Fruit fly (Drosophila melanogaster) whole organism, pupa: Measurements from ENCODE around the gene CG12951.

Source experiments
- CG10348 ChIP-seq: fragments of 200-800 bp; sonication (Bioruptor generic); IDR thresholded peaks from 2 replicates; pipeline ENCODE4 v1.3.6; 2022; ENCODE audit warnings: missing biosample characterization, missing genetic modification characterization
- CG34367 ChIP-seq: fragments of 200-800 bp; sonication (Bioruptor generic); optimal IDR thresholded peaks from 2 replicates; lab custom pipeline; 2018; ENCODE audit warnings: missing biosample characterization, mild to moderate bottlenecking, missing genetic modification characterization
- CG9948 ChIP-seq: fragments of 200-800 bp; sonication (Bioruptor generic); optimal IDR thresholded peaks from 2 replicates; lab custom pipeline; 2018; ENCODE audit warnings: missing biosample characterization, mild to moderate bottlenecking, missing genetic modification characterization, moderate library complexity
- D1 ChIP-seq: fragments of 200-800 bp; sonication (Bioruptor generic); optimal IDR thresholded peaks from 2 replicates; lab custom pipeline; 2018; ENCODE audit warnings: missing biosample characterization, mild to moderate bottlenecking, missing genetic modification characterization, moderate library complexity
- Ets98B ChIP-seq: fragments of 200-800 bp; sonication (Bioruptor generic); IDR thresholded peaks from 2 replicates; pipeline ENCODE4 v1.3.6; 2022; ENCODE audit warnings: missing biosample characterization, missing genetic modification characterization
- Pif1B ChIP-seq: fragments of 200-800 bp; sonication (Bioruptor generic); optimal IDR thresholded peaks from 3 replicates; lab custom pipeline; 2016; ENCODE audit warnings: missing biosample characterization, missing genetic modification characterization
- gl ChIP-seq: fragments of 200-800 bp; sonication (Bioruptor generic); optimal IDR thresholded peaks from 2 replicates; lab custom pipeline; 2018; ENCODE audit warnings: missing biosample characterization, mild to moderate bottlenecking, missing genetic modification characterization

DNA sequence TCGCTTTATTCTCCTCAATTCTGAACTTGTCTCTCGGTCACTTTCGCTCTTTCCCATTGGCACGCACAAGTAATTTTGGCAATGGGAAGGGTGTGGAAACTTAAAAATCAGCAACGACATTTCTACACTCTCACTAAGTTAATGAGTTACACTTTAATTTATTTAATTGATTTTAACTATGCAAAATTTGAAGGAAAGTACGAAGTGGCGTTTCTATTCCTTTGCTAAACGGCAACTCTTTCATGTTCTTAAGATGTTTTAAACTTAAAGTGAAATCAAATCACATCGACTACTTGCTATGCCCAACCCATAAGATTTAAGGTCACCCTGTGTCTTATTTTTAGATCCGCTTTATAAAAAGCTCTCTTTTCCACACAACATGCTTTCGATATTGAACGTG lies 40.3 kb upstream of the CG12951 start:
- TF ChIP-seq D1 = no peak
- no peak for TF ChIP-seq Pif1B (GFP tag; lab: Kevin White, UChicago)
- peak; percentile 63; the same call in 1 of the 2 replicates for TF ChIP-seq Ets98B (GFP tag; lab: Robert Waterston, UW)
- no peak for TF ChIP-seq CG34367 (tag; lab: Kevin White, UChicago)
- no peak for TF ChIP-seq gl (tag; lab: Kevin White, UChicago)
- TF ChIP-seq CG9948 (tag; lab: Kevin White, UChicago) = no peak
- TF ChIP-seq CG10348 (GFP tag; lab: Robert Waterston, UW) = no peak
